Fruit fly (Drosophila melanogaster): ENCODE data around the gene CtsB.
A peak's percentile ranks its signal among the peaks of the same experiment; 100 is the strongest.

The CtsB gene

dm6 chrX:13781739-13782502, at the start of gene CtsB, which contains the start of gene amrt (continued):
- TF ChIP-seq CG30020 (tag; optimal IDR thresholded peaks at IDR 0.05) = peak; percentile 57
- TF ChIP-seq Abd-B (GFP tag; optimal IDR thresholded peaks at IDR 0.05) = no peak
- TF ChIP-seq H2.0 (GFP tag; IDR thresholded peaks at IDR 0.05) = no peak
- peak; percentile 48 for TF ChIP-seq Hsf (GFP tag; optimal IDR thresholded peaks at IDR 0.05)
- no peak for TF ChIP-seq TFAM (GFP tag; optimal IDR thresholded peaks at IDR 0.05)
- TF ChIP-seq ase (GFP tag; IDR thresholded peaks at IDR 0.05) = no peak
- peak; percentile 62 for TF ChIP-seq CG30403 (GFP tag; optimal IDR thresholded peaks at IDR 0.05)
- peak; percentile 18 for TF ChIP-seq tin (GFP tag; optimal IDR thresholded peaks at IDR 0.05)
- TF ChIP-seq CG16813 (GFP tag; IDR thresholded peaks at IDR 0.05; ENCODE audit: partially characterized antibody) = peak; percentile 91
- peak; percentile 46 for TF ChIP-seq CG9797 (GFP tag; optimal IDR thresholded peaks at IDR 0.05)
- TF ChIP-seq ranshi (GFP tag; IDR thresholded peaks at IDR 0.05) = no peak
- TF ChIP-seq CG13424 (tag; optimal IDR thresholded peaks at IDR 0.05) = peak; percentile 59
- TF ChIP-seq Scr (GFP tag; IDR thresholded peaks at IDR 0.05; ENCODE audit: partially characterized antibody) = peak; percentile 89
- no peak for TF ChIP-seq Sry-β (GFP tag; optimal IDR thresholded peaks at IDR 0.05)
- peak; percentile 17 for TF ChIP-seq Hr3 (GFP tag; optimal IDR thresholded peaks at IDR 0.05)
- TF ChIP-seq jing (GFP tag; optimal IDR thresholded peaks at IDR 0.05) = no peak
- TF ChIP-seq disco-r (GFP tag; optimal IDR thresholded peaks at IDR 0.05) = no peak
- no peak for TF ChIP-seq peb (GFP tag; IDR thresholded peaks at IDR 0.05)
- peak in 1 of 2 experiments; percentile 25 for TF ChIP-seq Trl (optimal IDR thresholded peaks at IDR 0.05)
- TF ChIP-seq Trl (GFP tag; optimal IDR thresholded peaks at IDR 0.05) = peak; percentile 65
- no peak for TF ChIP-seq NFAT (GFP tag; IDR thresholded peaks at IDR 0.05)
- TF ChIP-seq CG3407 (GFP tag; optimal IDR thresholded peaks at IDR 0.05) = no peak
- peak; percentile 100 for TF ChIP-seq CG14710 (tag; optimal IDR thresholded peaks at IDR 0.05)
- TF ChIP-seq ttk (GFP tag; IDR thresholded peaks at IDR 0.05) = no peak
- TF ChIP-seq chif (GFP tag; optimal IDR thresholded peaks at IDR 0.05) = peak; percentile 23 to 33
- TF ChIP-seq CG6791 (GFP tag; IDR thresholded peaks at IDR 0.05; ENCODE audit: partially characterized antibody) = peak; percentile 65; the same call in 2 of the 3 replicates
- no peak for TF ChIP-seq CG14667 (GFP tag; IDR thresholded peaks at IDR 0.05)
- no peak for TF ChIP-seq CG15011 (GFP tag; optimal IDR thresholded peaks at IDR 0.05)
- no peak for TF ChIP-seq CG17568 (GFP tag; optimal IDR thresholded peaks at IDR 0.05)
- TF ChIP-seq CG2129 (GFP tag; IDR thresholded peaks at IDR 0.05; ENCODE audit: partially characterized antibody) = peak; percentile 70
- no peak for TF ChIP-seq cas (GFP tag; IDR thresholded peaks at IDR 0.05)
- peak; percentile 42 for TF ChIP-seq Lhr (GFP tag; optimal IDR thresholded peaks at IDR 0.05)
- TF ChIP-seq dimm (GFP tag; IDR thresholded peaks at IDR 0.05) = no peak
- TF ChIP-seq CG4854 (GFP tag; optimal IDR thresholded peaks at IDR 0.05) = peak; percentile 12
- TF ChIP-seq insv (GFP tag; optimal IDR thresholded peaks at IDR 0.05) = peak in 1 of 2 experiments; percentile 34
- TF ChIP-seq CG12659 (GFP tag; optimal IDR thresholded peaks at IDR 0.05) = peak; percentile 71
- TF ChIP-seq sug (tag; optimal IDR thresholded peaks at IDR 0.05) = peak; percentile 66
- no peak for TF ChIP-seq CG6654 (GFP tag; optimal IDR thresholded peaks at IDR 0.05)
- TF ChIP-seq lbe (GFP tag; optimal IDR thresholded peaks at IDR 0.05) = peak; percentile 56
- TF ChIP-seq CG7928 (GFP tag; optimal IDR thresholded peaks at IDR 0.05) = no peak
- TF ChIP-seq CG4707 (GFP tag; optimal IDR thresholded peaks at IDR 0.05) = no peak
- TF ChIP-seq CG16779 (GFP tag; IDR thresholded peaks at IDR 0.05) = no peak
- TF ChIP-seq slou (GFP tag; optimal IDR thresholded peaks at IDR 0.05) = no peak
- peak; percentile 62 for TF ChIP-seq lilli (GFP tag; optimal IDR thresholded peaks at IDR 0.05)
- no peak for TF ChIP-seq dmrt99B (tag; optimal IDR thresholded peaks at IDR 0.05)
- TF ChIP-seq CG17829 (tag; optimal IDR thresholded peaks at IDR 0.05) = peak; percentile 62
- TF ChIP-seq wek (GFP tag; optimal IDR thresholded peaks at IDR 0.05) = no peak
- TF ChIP-seq ap (GFP tag; IDR thresholded peaks at IDR 0.05) = no peak
- peak; percentile 86 for TF ChIP-seq phol (tag; optimal IDR thresholded peaks at IDR 0.05)
